Worm (Caenorhabditis elegans) whole organism, L4/young adult: ENCODE results near the gene msp-59.

Source experiments
- W03F9.2 ChIP-seq: fragments of 150-350 bp; optimal IDR thresholded peaks from 2 replicates; lab custom pipeline; 2014; ENCODE audit warnings: missing biosample characterization, missing genetic modification characterization
- dao-5 ChIP-seq: sonication (generic microtip); optimal IDR thresholded peaks from 2 replicates; lab custom pipeline; 2016; ENCODE audit warnings: missing genotype, missing genetic modification characterization, moderate library complexity, missing compliant biosample characterization
- him-1 ChIP-seq: sonication (generic microtip); optimal IDR thresholded peaks from 2 replicates; lab custom pipeline; 2016; ENCODE audit warnings: missing genotype, missing genetic modification reagents, missing genetic modification characterization, missing compliant biosample characterization

Gene msp-59

ce11 chrIV:5287190-5287589 is 25.7 kb downstream of the msp-59 start:
- TF ChIP-seq dao-5 (tag; lab: Kevin White, UChicago) (no peak), him-1 (tag; lab: Kevin White, UChicago) (no peak), W03F9.2 (tag; lab: Kevin White, UChicago) (no peak)

- TF ChIP-seq W03F9.2 (tag; lab: Kevin White, UChicago) (no peak), dao-5 (tag; lab: Kevin White, UChicago) (no peak), him-1 (tag; lab: Kevin White, UChicago) (no peak)
Measured at ce11 chrIV:5281457-5281856, 31.5 kb downstream of the msp-59 start.

- TF ChIP-seq dao-5 (tag; lab: Kevin White, UChicago) (no peak), W03F9.2 (tag; lab: Kevin White, UChicago) (no peak), him-1 (tag; lab: Kevin White, UChicago) (no peak)
Measured at ce11 chrIV:5277752-5278151, 35.2 kb downstream of the msp-59 start, which contains the start of gene F36H12.17. TSS of gene F36H12.17 (minus strand) at chrIV:5277852.

ce11 chrIV:5274123-5274581 is 38.8 kb downstream of the msp-59 start, which contains the start of gene slfl-4:
TSS of gene slfl-4 (plus strand) at chrIV:5274531.
- TF ChIP-seq him-1 (tag; lab: Kevin White, UChicago) = no peak
- TF ChIP-seq W03F9.2 (tag; lab: Kevin White, UChicago) = no peak
- TF ChIP-seq dao-5 (tag; lab: Kevin White, UChicago) = no peak

ce11 chrIV:5273385-5273784 is 39.5 kb downstream of the msp-59 start:
- TF ChIP-seq dao-5 (tag; lab: Kevin White, UChicago) (no peak), him-1 (tag; lab: Kevin White, UChicago) (no peak), W03F9.2 (tag; lab: Kevin White, UChicago) (no peak)

- TF ChIP-seq dao-5 (tag; lab: Kevin White, UChicago) (no peak), W03F9.2 (tag; lab: Kevin White, UChicago) (no peak), him-1 (tag; lab: Kevin White, UChicago) (no peak)
Measured at ce11 chrIV:5272518-5272917, 40.4 kb downstream of the msp-59 start, which contains the start of gene F36H12.3. TSS of gene F36H12.3 (plus strand) at chrIV:5272818.

ce11 chrIV:5268803-5269202 is 44.1 kb downstream of the msp-59 start, which contains the start of gene F36H12.4:
TSS of gene F36H12.4 (plus strand) at chrIV:5269103.
- no peak for TF ChIP-seq him-1 (tag; lab: Kevin White, UChicago)
- no peak for TF ChIP-seq dao-5 (tag; lab: Kevin White, UChicago)
- no peak for TF ChIP-seq W03F9.2 (tag; lab: Kevin White, UChicago)

ce11 chrIV:5266474-5266873 is 46.4 kb downstream of the msp-59 start, which contains the start of gene F36H12.5:
TSS of gene F36H12.5 (plus strand) at chrIV:5266774.
- TF ChIP-seq W03F9.2 (tag; lab: Kevin White, UChicago) = no peak
- no peak for TF ChIP-seq him-1 (tag; lab: Kevin White, UChicago)
- no peak for TF ChIP-seq dao-5 (tag; lab: Kevin White, UChicago)
